Worm (Caenorhabditis elegans): ENCODE data around the gene ver-3.

DNA sequence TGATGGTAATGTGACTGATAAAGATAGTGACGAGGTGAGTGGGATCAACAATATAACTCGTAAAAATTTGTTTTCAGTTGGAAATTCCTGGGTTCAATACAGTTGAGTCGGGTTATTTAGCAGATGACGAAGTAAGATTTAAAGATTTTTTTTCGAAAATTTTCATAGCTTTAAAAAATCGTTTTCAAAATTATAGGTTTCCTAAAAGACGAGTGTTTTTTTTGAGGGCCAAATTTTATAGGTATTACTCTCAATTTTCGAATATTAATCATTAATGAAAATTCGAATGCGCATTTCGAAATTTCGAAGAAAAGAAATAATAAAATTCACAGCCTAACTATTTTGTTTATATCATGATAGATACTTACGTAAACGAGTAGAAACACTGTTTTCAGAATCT is 21.2 kb upstream of the ver-3 start:
- TF ChIP-seq tab-1 (GFP tag; IDR thresholded peaks at IDR 0.05) (no peak), flt-1 (GFP tag; IDR thresholded peaks at IDR 0.05) (no peak), T22C8.4 (GFP tag; IDR thresholded peaks at IDR 0.05) (no peak)
